Fruit fly (Drosophila melanogaster) whole organism: ENCODE data around the gene Eip75B.

Experiments
- Dll ChIP-seq: fragments of >200 bp; optimal IDR thresholded peaks from 2 replicates; lab custom pipeline; 2017
- EcR ChIP-seq, 2 experiments: fragments of >200 bp; optimal IDR thresholded peaks; 2 replicates each; lab custom pipeline; 2017; ENCODE audit warnings: missing biosample characterization in 2 of 2, missing genetic modification characterization in 2 of 2, missing genetic modification reagents in 2 of 2
- psq ChIP-seq: fragments of >200 bp; optimal IDR thresholded peaks from 2 replicates; lab custom pipeline; 2017
- usp ChIP-seq: fragments of >200 bp; optimal IDR thresholded peaks from 2 replicates; lab custom pipeline; 2017; ENCODE audit warnings: missing biosample characterization, missing genetic modification characterization, mixed read lengths

DNA sequence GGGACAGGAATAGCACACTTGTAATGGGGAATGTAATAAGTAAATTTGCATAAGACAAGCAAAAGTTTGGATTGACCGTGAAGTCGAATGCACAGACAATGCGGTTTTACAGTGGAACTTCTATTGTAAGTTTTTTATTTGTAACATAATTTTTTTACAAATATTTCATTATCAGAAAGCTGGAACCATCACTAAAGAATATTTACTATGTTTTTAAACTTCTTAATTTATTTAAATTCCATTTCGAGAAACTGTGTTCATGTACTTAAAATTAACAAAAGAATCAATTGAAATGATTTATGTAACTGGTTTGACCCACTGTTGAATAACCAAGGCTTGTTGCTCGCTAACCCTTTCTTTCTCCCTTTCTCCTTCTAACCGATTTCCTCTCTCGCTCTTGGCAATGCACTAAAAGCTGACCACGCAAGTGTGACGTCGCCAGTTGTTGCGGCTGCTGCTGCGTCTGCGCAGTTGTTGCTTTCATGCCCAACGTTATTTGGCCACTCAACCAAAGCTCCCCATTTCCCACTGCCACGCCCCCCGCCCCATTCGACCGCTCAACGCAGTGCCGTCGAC, 37.0 kb upstream of the Eip75B start:
- TF ChIP-seq Dll (lab: Kevin White, UChicago) (no peak), psq (no peak), EcR (GFP tag; optimal IDR thresholded peaks at IDR 0.05; lab: Kevin White, UChicago) (no peak), usp (GFP tag; lab: Kevin White, UChicago) (no peak)
